Fruit fly (Drosophila melanogaster): ENCODE data around the gene CG34305.
"Not testable (repeated sequence)": the region's sequence is repeated elsewhere in the genome, so short reads cannot be mapped to it uniquely, and the experiment has no call there.

CG34305 gene

DNA sequence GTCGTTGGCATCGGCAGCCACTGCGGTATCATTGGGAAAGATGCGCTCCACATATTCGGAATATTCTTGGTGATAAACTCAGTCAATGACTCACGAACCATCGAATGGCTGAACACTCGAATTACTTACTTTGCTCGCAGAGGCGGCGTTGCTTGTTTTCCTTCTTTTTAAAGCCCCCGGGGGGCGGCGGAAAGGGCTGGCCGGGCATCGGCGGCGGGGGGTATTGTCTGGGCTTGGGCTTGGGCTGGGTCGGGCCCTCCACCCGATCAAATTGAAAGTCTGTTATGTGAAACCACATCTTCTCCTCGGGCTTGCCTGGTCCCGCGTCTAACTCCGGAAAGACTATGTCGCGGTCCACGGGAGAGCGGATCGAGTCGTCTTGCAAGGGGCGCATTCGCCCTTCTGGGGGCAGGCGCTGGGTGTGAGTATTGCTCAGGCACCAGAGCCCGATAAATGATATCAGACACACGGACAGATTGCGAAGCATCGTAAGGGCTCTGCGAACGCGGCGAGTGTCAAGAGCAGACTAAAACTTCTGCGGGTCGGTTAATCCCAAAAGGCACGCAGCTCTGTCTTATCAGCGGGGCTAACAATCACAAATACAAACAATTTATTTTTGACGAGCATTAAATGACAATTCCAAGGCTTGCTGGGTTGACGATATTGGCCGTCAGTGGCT is 598 bp downstream of the CG34305 start, which contains the start of gene CG14642:
Gene CG14642 (minus strand): TSS at position 509 of the 679 bp plus-strand sequence.
- TF ChIP-seq noc (tag; optimal IDR thresholded peaks at IDR 0.05) = no peak

DNA sequence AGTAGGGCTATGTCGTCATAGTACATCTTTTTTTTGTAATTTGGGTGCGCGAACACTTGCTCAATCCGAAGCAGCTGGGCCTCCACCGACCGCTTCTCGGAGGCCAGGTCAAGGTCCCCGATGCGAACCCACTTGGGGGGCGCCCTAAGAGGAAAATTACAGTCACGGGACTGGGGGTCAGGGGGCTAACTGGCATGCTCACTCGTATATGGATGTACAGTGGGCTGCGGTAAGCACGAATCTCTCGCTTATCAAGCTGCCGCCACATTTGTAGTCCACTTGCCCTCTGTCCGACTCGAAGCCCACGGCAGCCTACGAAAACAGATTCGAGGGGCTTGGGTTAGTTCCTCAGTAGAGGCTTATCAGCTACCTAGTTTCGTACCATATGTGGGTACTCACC is 1.2 kb downstream of the CG34305 start:
- no peak for TF ChIP-seq noc (tag; optimal IDR thresholded peaks at IDR 0.05)

dm6 chr3R:4236534-4236933 is 6.4 kb downstream of the CG34305 start:
- no peak for TF ChIP-seq noc (tag; optimal IDR thresholded peaks at IDR 0.05)

dm6 chr3R:4234991-4235553 is 7.9 kb downstream of the CG34305 start, which contains the start of gene Gel:
TSS of gene Gel (plus strand) at chr3R:4235217.
- TF ChIP-seq noc (tag; optimal IDR thresholded peaks at IDR 0.05) = peak; percentile 49

DNA sequence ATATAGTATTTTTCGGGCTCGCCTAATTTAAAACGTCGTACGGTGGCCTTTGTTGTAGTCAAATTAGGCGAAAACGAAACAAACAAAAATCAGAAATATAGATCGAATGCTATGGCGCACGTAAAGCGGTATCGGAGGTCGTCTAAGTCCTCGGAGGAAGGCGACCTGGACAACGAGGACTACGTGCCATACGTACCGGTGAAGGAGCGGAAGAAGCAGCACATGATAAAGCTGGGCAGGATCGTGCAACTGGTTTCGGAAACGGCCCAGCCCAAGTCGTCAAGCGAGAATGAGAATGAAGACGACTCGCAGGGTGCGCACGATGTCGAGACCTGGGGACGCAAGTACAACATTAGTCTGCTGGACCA is 9.9 kb downstream of the CG34305 start, which contains the start of gene abs:
Gene abs (plus strand): TSS at position 30 of the 368 bp plus-strand sequence.
- no peak for TF ChIP-seq noc (tag; optimal IDR thresholded peaks at IDR 0.05)

- TF ChIP-seq noc (tag; optimal IDR thresholded peaks at IDR 0.05) = no peak
Observed at dm6 chr3R:4232139-4233017, 10.6 kb downstream of the CG34305 start, which contains the start of gene CG14641. TSS of gene CG14641 (minus strand) at chr3R:4232342.

- peak; percentile 87 for TF ChIP-seq noc (tag; optimal IDR thresholded peaks at IDR 0.05)
Observed at dm6 chr3R:4229137-4229764, 13.7 kb downstream of the CG34305 start, which contains the start of gene DhpD. TSS of gene DhpD (minus strand) at chr3R:4229238.

DNA sequence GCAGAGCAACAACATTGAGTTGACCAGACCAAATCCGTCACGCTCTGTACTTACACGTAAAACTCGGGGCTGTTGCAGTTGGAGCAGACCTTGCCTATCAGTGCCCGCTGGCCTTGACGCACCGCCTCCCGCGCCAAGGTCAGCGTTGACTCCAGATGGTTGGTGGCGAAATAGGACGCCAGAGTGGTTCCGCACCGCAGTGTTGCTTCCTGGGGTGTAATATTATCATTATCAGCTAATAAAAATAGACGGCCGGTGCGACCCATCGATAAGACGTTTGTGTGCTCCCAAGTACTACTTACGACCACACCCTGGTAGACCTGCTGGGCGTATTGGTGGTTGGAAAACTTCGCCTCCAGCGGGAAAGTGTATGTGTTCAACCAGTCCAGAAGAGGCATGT is 14.5 kb downstream of the CG34305 start:
- TF ChIP-seq noc (tag; optimal IDR thresholded peaks at IDR 0.05) = no peak

DNA sequence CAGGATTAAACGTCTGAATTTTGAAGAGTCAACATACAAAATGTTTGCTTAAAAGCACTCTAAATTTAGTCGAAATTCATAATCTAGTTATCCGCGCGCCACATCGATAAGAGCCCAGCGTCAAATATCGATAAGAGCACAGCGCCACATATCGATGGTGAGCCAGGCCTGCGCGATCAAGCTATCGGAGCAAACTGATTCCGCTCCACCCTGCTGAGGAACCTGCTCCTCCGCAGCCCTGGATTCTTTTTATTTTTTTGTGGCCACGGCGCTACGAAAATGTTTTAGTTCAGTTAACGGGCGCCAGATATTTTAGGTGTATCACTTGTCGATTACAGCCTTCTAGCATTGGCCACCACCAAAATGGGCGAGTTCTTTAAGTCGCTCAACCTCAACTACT is 22.2 kb downstream of the CG34305 start:
- TF ChIP-seq noc (tag; optimal IDR thresholded peaks at IDR 0.05) = no peak

dm6 chr3R:4220030-4220429 is 22.9 kb downstream of the CG34305 start, which contains the start of gene CG31516:
TSS of gene CG31516 (minus strand) at chr3R:4220130.
- TF ChIP-seq noc (tag; optimal IDR thresholded peaks at IDR 0.05) = no peak

dm6 chr3R:4215264-4215993 is 27.5 kb downstream of the CG34305 start, which contains the start of gene CG14636:
TSS of gene CG14636 (minus strand) at chr3R:4215314.
- TF ChIP-seq noc (tag; optimal IDR thresholded peaks at IDR 0.05) = peak; percentile 68

dm6 chr3R:4214601-4215000 is 28.3 kb downstream of the CG34305 start:
- TF ChIP-seq noc (tag; optimal IDR thresholded peaks at IDR 0.05) = no peak

- no peak for TF ChIP-seq noc (tag; optimal IDR thresholded peaks at IDR 0.05)
Observed at dm6 chr3R:4214038-4214437, 28.9 kb downstream of the CG34305 start.

- not testable (repeated sequence) for TF ChIP-seq noc (tag; optimal IDR thresholded peaks at IDR 0.05)
Observed at dm6 chr3R:4211483-4211882, 31.5 kb downstream of the CG34305 start, which contains the start of gene aux. TSS of gene aux (plus strand) at chr3R:4211783.

DNA sequence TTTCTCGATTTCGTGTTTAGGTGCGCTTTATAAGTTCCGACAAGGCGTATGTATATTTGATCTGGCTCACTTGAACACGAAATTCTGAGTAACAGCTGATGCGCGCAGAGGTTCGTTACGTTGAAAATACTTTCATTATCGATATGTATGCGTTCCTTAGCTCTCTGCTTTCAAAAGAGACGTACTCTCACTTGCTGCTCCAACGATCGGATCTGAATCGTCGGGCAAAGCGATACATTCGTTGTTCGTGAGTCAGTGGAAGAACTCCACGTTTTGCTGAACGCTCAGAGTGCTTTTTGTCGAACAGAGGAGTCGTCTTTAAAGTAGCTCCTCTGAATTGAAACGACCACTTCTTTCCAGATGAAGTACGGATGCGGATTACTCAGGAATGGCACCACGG is 45.9 kb downstream of the CG34305 start, which contains the start of gene beta-Man:
Gene beta-Man (plus strand): TSS at position 152 of the 400 bp plus-strand sequence.
- no peak for TF ChIP-seq noc (tag; optimal IDR thresholded peaks at IDR 0.05)

Measured in whole organism, larva.